Worm (Caenorhabditis elegans): ENCODE data around the gene nspc-19.

DNA sequence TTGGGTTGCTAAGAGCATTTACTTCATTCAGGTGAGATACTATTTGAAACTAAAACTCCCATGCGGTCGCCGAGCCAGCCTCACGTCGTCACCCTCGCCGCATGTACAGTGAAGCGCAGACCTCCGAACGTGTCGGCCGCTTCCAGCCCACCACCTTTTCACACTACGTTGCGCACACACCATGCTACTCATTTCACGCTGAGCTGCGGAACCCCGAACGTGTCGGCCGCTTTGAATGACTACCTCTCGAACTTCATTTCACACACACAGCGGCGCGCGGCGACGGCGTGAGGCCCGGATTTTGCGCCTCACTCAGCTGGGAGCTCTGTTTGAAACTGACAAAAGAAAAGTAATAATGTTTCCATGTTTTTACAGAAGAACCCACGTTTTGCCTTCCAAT lies 46.9 kb upstream of the nspc-19 start:
- TF ChIP-seq mec-3 (tag; optimal IDR thresholded peaks at IDR 0.05; ENCODE audit: borderline replicate concordance): no peak
- no peak for TF ChIP-seq hlh-30 (tag; optimal IDR thresholded peaks at IDR 0.05; ENCODE audit: insufficient read depth)
- no peak for TF ChIP-seq F13H6.1 (tag; optimal IDR thresholded peaks at IDR 0.05)
- TF ChIP-seq fkh-10 (GFP tag; optimal IDR thresholded peaks at IDR 0.05): no peak

Measured in whole organism, late embryonic.